Worm (Caenorhabditis elegans): ENCODE results near the gene sru-48.

The sru-48 gene

ce11 chrX:5179874-5180273, at the start of gene sru-48:
Gene sru-48, plus strand, starts transcription at chrX:5180174.
- no peak for TF ChIP-seq skn-1 (tag; optimal IDR thresholded peaks at IDR 0.05)
- no peak for TF ChIP-seq elt-3 (tag; optimal IDR thresholded peaks at IDR 0.05)
- no peak for TF ChIP-seq nhr-67 (tag; optimal IDR thresholded peaks at IDR 0.05)
- TF ChIP-seq hmg-11 (tag; optimal IDR thresholded peaks at IDR 0.05) = no peak

- TF ChIP-seq pqm-1 (tag; optimal IDR thresholded peaks at IDR 0.05) (no peak), nfya-1 (tag; optimal IDR thresholded peaks at IDR 0.05; ENCODE audit: insufficient read depth) (no peak), ceh-28 (tag; optimal IDR thresholded peaks at IDR 0.05) (no peak), pha-4 (tag; optimal IDR thresholded peaks at IDR 0.05) (no peak)
These were observed 48.2 kb upstream of the sru-48 start for ce11 chrX:5131760-5132159.

- TF ChIP-seq aly-2 (tag; optimal IDR thresholded peaks at IDR 0.05) (no peak), daf-12 (tag; optimal IDR thresholded peaks at IDR 0.05) (no peak), skn-1 (tag; optimal IDR thresholded peaks at IDR 0.05) (no peak), nfya-1 (tag; optimal IDR thresholded peaks at IDR 0.05; ENCODE audit: insufficient read depth) (no peak), ama-1 (optimal IDR thresholded peaks at IDR 0.05) (no peak), nhr-11 (tag; optimal IDR thresholded peaks at IDR 0.05) (no peak), elt-3 (tag; optimal IDR thresholded peaks at IDR 0.05) (no peak), fos-1 (tag; optimal IDR thresholded peaks at IDR 0.05) (no peak), unc-39 (tag; optimal IDR thresholded peaks at IDR 0.05) (no peak)
These were observed 46.0 kb upstream of the sru-48 start, which contains the start of gene tbc-7 for ce11 chrX:5133980-5134379. Gene tbc-7, plus strand, starts transcription at chrX:5134280.

ce11 chrX:5135548-5135947, 44.4 kb upstream of the sru-48 start:
- TF ChIP-seq aly-2 (tag; optimal IDR thresholded peaks at IDR 0.05) (no peak), ama-1 (optimal IDR thresholded peaks at IDR 0.05) (peak; percentile 0), nhr-25 (tag; optimal IDR thresholded peaks at IDR 0.05) (peak; percentile 24)

ce11 chrX:5137716-5138470, 42.1 kb upstream of the sru-48 start:
- TF ChIP-seq nhr-25 (tag; optimal IDR thresholded peaks at IDR 0.05) (peak; percentile 57), unc-39 (tag; optimal IDR thresholded peaks at IDR 0.05) (no peak), elt-1 (tag; optimal IDR thresholded peaks at IDR 0.05) (peak; percentile 8)

ce11 chrX:5140177-5140576, 39.8 kb upstream of the sru-48 start:
- peak; percentile 76 for TF ChIP-seq hmg-11 (tag; optimal IDR thresholded peaks at IDR 0.05)
- no peak for TF ChIP-seq pha-4 (tag; optimal IDR thresholded peaks at IDR 0.05)
- peak; percentile 43 for TF ChIP-seq nfya-1 (tag; optimal IDR thresholded peaks at IDR 0.05; ENCODE audit: insufficient read depth)

ce11 chrX:5142403-5142802, 37.6 kb upstream of the sru-48 start:
- TF ChIP-seq nhr-25 (tag; optimal IDR thresholded peaks at IDR 0.05) (no peak), hmg-11 (tag; optimal IDR thresholded peaks at IDR 0.05) (no peak), ceh-16 (tag; optimal IDR thresholded peaks at IDR 0.05) (no peak), unc-39 (tag; optimal IDR thresholded peaks at IDR 0.05) (no peak), fos-1 (tag; optimal IDR thresholded peaks at IDR 0.05) (no peak), nhr-237 (tag; optimal IDR thresholded peaks at IDR 0.05) (no peak), nhr-43 (tag; optimal IDR thresholded peaks at IDR 0.05; ENCODE audit: poor library complexity, severe bottlenecking) (no peak), pha-4 (tag; optimal IDR thresholded peaks at IDR 0.05) (peak; percentile 88), ztf-11 (tag; optimal IDR thresholded peaks at IDR 0.05) (no peak)

- TF ChIP-seq mml-1 (tag; optimal IDR thresholded peaks at IDR 0.05) = no peak
- TF ChIP-seq nfya-1 (tag; optimal IDR thresholded peaks at IDR 0.05; ENCODE audit: insufficient read depth) = no peak
- peak; percentile 75 for TF ChIP-seq nhr-23 (tag; optimal IDR thresholded peaks at IDR 0.05)
- peak; percentile 49 for TF ChIP-seq nhr-43 (tag; optimal IDR thresholded peaks at IDR 0.05; ENCODE audit: poor library complexity, severe bottlenecking)
These were observed 32.1 kb upstream of the sru-48 start, which contains the start of gene C31H2.14 for ce11 chrX:5147918-5148317. Gene C31H2.14, plus strand, starts transcription at chrX:5148218.

ce11 chrX:5150389-5150788, 29.6 kb upstream of the sru-48 start, which contains the start of gene dpy-8:
Gene dpy-8, minus strand, starts transcription at chrX:5150476.
- TF ChIP-seq jun-1 (tag; optimal IDR thresholded peaks at IDR 0.05) = no peak
- peak; percentile 84 for TF ChIP-seq nhr-23 (tag; optimal IDR thresholded peaks at IDR 0.05)
- TF ChIP-seq R02D3.7 (tag; optimal IDR thresholded peaks at IDR 0.05) = no peak
- TF ChIP-seq ceh-28 (tag; optimal IDR thresholded peaks at IDR 0.05) = no peak
